Worm (Caenorhabditis elegans): ENCODE measurements around the gene gcs-1.

DNA sequence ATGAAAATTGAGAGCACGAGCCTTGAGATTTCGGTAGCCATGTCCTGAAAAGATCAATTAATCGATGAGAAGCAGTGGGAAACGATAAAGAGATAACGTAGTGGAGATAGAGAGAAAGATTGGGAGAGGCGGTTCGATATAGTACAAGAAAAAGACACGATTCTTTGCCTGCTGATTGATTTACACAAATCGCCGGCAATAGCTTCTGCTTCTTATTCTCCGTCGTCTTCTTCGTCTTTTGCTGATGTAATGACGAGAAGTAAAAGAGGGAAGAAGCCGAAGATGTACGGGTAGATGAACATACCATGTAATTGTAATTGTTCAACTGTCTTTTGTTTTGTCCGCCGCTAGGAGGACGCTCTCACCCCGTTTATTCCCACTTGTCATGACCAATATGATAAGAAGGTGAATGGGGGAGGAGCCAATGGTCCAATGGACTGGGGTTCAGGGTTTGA lies 8.9 kb downstream of the gcs-1 start, which contains the start of gene F37B12.1:
- TF ChIP-seq F26F4.8 (GFP tag; conservative IDR thresholded peaks at IDR 0.05): no peak
- no peak for TF ChIP-seq nhr-28 (tag; optimal IDR thresholded peaks at IDR 0.05)
- TF ChIP-seq Y5F2A.4 (GFP tag; optimal IDR thresholded peaks at IDR 0.05): no peak
- TF ChIP-seq spr-1 (tag; optimal IDR thresholded peaks at IDR 0.05): no peak
- no peak for TF ChIP-seq unc-62 (GFP tag; optimal IDR thresholded peaks at IDR 0.05 in 1 of 2)
- TF ChIP-seq unc-62 (tag; optimal IDR thresholded peaks at IDR 0.05): no peak
- TF ChIP-seq lir-3 (tag; optimal IDR thresholded peaks at IDR 0.05): no peak

All from whole organism, L4 larva.